Worm (Caenorhabditis elegans) whole organism, L4/young adult: Measurements from ENCODE around the gene dvc-1.

Source experiments
- W03F9.2 ChIP-seq: fragments of 150-350 bp; optimal IDR thresholded peaks from 2 replicates; lab custom pipeline; 2014; ENCODE audit warnings: missing biosample characterization, missing genetic modification characterization
- dao-5 ChIP-seq: sonication (generic microtip); optimal IDR thresholded peaks from 2 replicates; lab custom pipeline; 2016; ENCODE audit warnings: missing genotype, missing genetic modification characterization, moderate library complexity, missing compliant biosample characterization
- him-1 ChIP-seq: sonication (generic microtip); optimal IDR thresholded peaks from 2 replicates; lab custom pipeline; 2016; ENCODE audit warnings: missing genotype, missing genetic modification reagents, missing genetic modification characterization, missing compliant biosample characterization

- TF ChIP-seq him-1 (no peak), dao-5 (no peak), W03F9.2 (tag; lab: Kevin White, UChicago) (no peak)
Observed at ce11 chrV:11244539-11244938, 5.4 kb upstream of the dvc-1 start, which contains the start of gene mxl-1.
